Worm (Caenorhabditis elegans) whole organism, young adult: ENCODE results near the gene C36H8.1.

Experiments
- F49E8.2 ChIP-seq: sonication (generic microtip); optimal IDR thresholded peaks from 3 replicates; lab custom pipeline; 2017; ENCODE audit warnings: missing genetic modification characterization, mild to moderate bottlenecking, missing compliant biosample characterization, antibody characterized with exemption, moderate library complexity; ENCODE audit not compliant: insufficient read depth
- Y79H2A.3 ChIP-seq: fragments of 200-800 bp; sonication (Bioruptor generic); conservative IDR thresholded peaks from 2 replicates; pipeline ENCODE4 v1.3.6; 2022; ENCODE audit warnings: missing genetic modification reagents, missing genetic modification characterization, missing compliant biosample characterization
- ZK185.1 ChIP-seq: sonication (generic microtip); optimal IDR thresholded peaks from 2 replicates; lab custom pipeline; 2016; ENCODE audit warnings: mild to moderate bottlenecking, missing genetic modification characterization, missing compliant biosample characterization; ENCODE audit not compliant: poor library complexity, severe bottlenecking
- die-1 ChIP-seq: sonication (generic microtip); optimal IDR thresholded peaks from 2 replicates; lab custom pipeline; 2016; ENCODE audit warnings: missing genotype, mild to moderate bottlenecking, missing genetic modification characterization, missing compliant biosample characterization
- egl-18 ChIP-seq: fragments of 200-800 bp; sonication (Bioruptor generic); IDR thresholded peaks from 2 replicates; pipeline ENCODE4 v1.3.6; 2022; ENCODE audit warnings: missing genetic modification reagents, missing genetic modification characterization, missing compliant biosample characterization
- lsy-27 ChIP-seq: sonication (generic microtip); optimal IDR thresholded peaks from 2 replicates; lab custom pipeline; 2017; ENCODE audit warnings: missing genetic modification characterization, mild to moderate bottlenecking, missing compliant biosample characterization, antibody characterized with exemption, missing genotype, borderline replicate concordance; ENCODE audit not compliant: insufficient read depth
- pha-4 ChIP-seq: fragments of 150-350 bp; sonication (generic microtip); optimal IDR thresholded peaks from 2 replicates; lab custom pipeline; 2014; ENCODE audit warnings: missing biosample characterization, missing genetic modification reagents, missing genetic modification characterization
- snpc-3.4 ChIP-seq: sonication (generic microtip); optimal IDR thresholded peaks from 2 replicates; lab custom pipeline; 2017; ENCODE audit warnings: missing genetic modification characterization, mild to moderate bottlenecking, missing compliant biosample characterization, antibody characterized with exemption, moderate library complexity, missing genotype, missing genetic modification reagents
- snpc-4 ChIP-seq, 5 experiments: fragments of 150-350 bp in 1 of 5; sonication (generic microtip) in 4 of 5; optimal IDR thresholded peaks; 2 replicates each; lab custom pipeline; 2014 to 2018; ENCODE audit warnings: missing genetic modification characterization in 5 of 5, missing biosample characterization in 3 of 5, antibody characterized with exemption in 2 of 5, mild to moderate bottlenecking in 2 of 5, missing compliant biosample characterization in 2 of 5, missing genotype in 2 of 5, moderate library complexity in 2 of 5, missing genetic modification reagents in 1 of 5
- xnd-1 ChIP-seq: sonication (generic microtip); optimal IDR thresholded peaks from 2 replicates; lab custom pipeline; 2016; ENCODE audit warnings: missing genotype, missing genetic modification reagents, missing genetic modification characterization, missing compliant biosample characterization

DNA sequence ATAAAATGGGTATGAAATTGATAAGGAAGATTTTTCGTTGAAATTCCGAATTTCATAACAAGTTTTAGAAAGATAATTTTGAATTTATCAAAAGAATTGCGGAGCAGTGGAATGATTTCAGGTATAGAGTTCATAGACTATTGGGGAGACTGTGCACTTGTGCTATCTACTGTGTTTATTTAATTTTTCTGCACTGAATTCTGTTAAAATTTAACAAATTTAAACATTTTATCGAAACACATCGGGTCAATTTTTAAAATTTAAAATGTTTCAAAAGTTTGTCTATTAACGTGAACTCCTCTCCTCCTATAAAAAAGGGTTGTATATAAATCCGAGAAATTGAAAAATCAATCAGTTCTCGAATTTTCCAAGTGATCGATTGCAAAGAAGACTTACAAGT, 27.1 kb downstream of the C36H8.1 start, which contains the start of gene C27D8.1:
- no peak for TF ChIP-seq die-1 (tag; lab: Kevin White, UChicago)
- TF ChIP-seq pha-4 (tag; lab: Kevin White, UChicago), result no peak
- no peak for TF ChIP-seq xnd-1 (tag; lab: Kevin White, UChicago)
- no peak for TF ChIP-seq ZK185.1 (tag; lab: Kevin White, UChicago)
- TF ChIP-seq Y79H2A.3 (GFP tag; lab: Robert Waterston, UW), result no peak
- no peak for TF ChIP-seq lsy-27
- no peak for TF ChIP-seq snpc-4 (GFP tag; optimal IDR thresholded peaks at IDR 0.05; lab: Kevin White, UChicago)
- no peak for TF ChIP-seq snpc-4 (tag; optimal IDR thresholded peaks at IDR 0.05; lab: Kevin White, UChicago)
- no peak for TF ChIP-seq snpc-3.4 (tag; lab: Kevin White, UChicago)
- no peak for TF ChIP-seq F49E8.2
- no peak for TF ChIP-seq egl-18 (GFP tag; lab: Robert Waterston, UW)
